Worm (Caenorhabditis elegans) whole organism, L4 larva: ENCODE measurements around the gene ceh-40.
A peak's percentile ranks its signal among the peaks of the same experiment; 100 is the strongest.

Experiments
- F26F4.8 ChIP-seq: fragments of 200-800 bp; sonication (Bioruptor generic); conservative IDR thresholded peaks from 2 replicates; pipeline ENCODE4 v1.3.6; 2022; ENCODE audit warnings: missing genetic modification characterization, missing compliant biosample characterization
- R02D3.7 ChIP-seq: fragments of 150-350 bp; sonication (generic microtip); optimal IDR thresholded peaks from 3 replicates; lab custom pipeline; 2014; ENCODE audit warnings: missing biosample characterization, missing genetic modification characterization
- T26A8.4 ChIP-seq: fragments of 200-800 bp; sonication (Bioruptor generic); IDR thresholded peaks from 2 replicates; pipeline ENCODE4 v1.3.6; 2022; ENCODE audit warnings: missing genetic modification characterization, missing compliant biosample characterization
- Y105C5A.15 ChIP-seq: fragments of 200-800 bp; sonication (Bioruptor generic); IDR thresholded peaks from 2 replicates; pipeline ENCODE4 v1.3.6; 2022; ENCODE audit warnings: missing genetic modification characterization, missing compliant biosample characterization
- aha-1 ChIP-seq: fragments of 150-350 bp; peaks from one replicate; lab custom pipeline; 2014; ENCODE audit warnings: missing biosample characterization, missing genetic modification characterization
- aly-2 ChIP-seq: sonication (generic microtip); optimal IDR thresholded peaks from 2 replicates; lab custom pipeline; 2018; ENCODE audit warnings: missing biosample characterization, missing genetic modification characterization
- arid-1 ChIP-seq: fragments of 200-800 bp; sonication (Bioruptor generic); conservative IDR thresholded peaks from 2 replicates; pipeline ENCODE4 v1.3.6; 2022; ENCODE audit warnings: missing genetic modification reagents, missing genetic modification characterization, missing compliant biosample characterization
- attf-4 ChIP-seq: sonication (generic microtip); optimal IDR thresholded peaks from 3 replicates; lab custom pipeline; 2017; ENCODE audit warnings: missing biosample characterization, missing genetic modification characterization
- ceh-20 ChIP-seq: fragments of 200-800 bp; sonication (Bioruptor generic); IDR thresholded peaks from 2 replicates; pipeline ENCODE4 v1.3.6; 2022; ENCODE audit warnings: missing genetic modification reagents, missing genetic modification characterization, missing compliant biosample characterization
- ceh-44 ChIP-seq: fragments of 200-800 bp; sonication (Bioruptor generic); IDR thresholded peaks from 2 replicates; pipeline ENCODE4 v1.3.6; 2022; ENCODE audit warnings: missing genetic modification reagents, missing genetic modification characterization, missing compliant biosample characterization
- ctbp-1 ChIP-seq: fragments of 200-800 bp; sonication (Bioruptor generic); IDR thresholded peaks from 2 replicates; pipeline ENCODE4 v1.3.6; 2022; ENCODE audit warnings: missing genetic modification reagents, missing genetic modification characterization, missing compliant biosample characterization
- dmd-6 ChIP-seq: fragments of 200-800 bp; sonication (Bioruptor generic); IDR thresholded peaks from 2 replicates; pipeline ENCODE4 v1.3.6; 2022; ENCODE audit warnings: missing genetic modification reagents, missing genetic modification characterization, missing compliant biosample characterization
- dmd-8 ChIP-seq: fragments of 200-800 bp; sonication (Bioruptor generic); IDR thresholded peaks from 2 replicates; pipeline ENCODE4 v1.3.6; 2022; ENCODE audit warnings: missing genetic modification characterization, missing compliant biosample characterization
- dmd-9 ChIP-seq: fragments of 200-800 bp; sonication (Bioruptor generic); IDR thresholded peaks from 2 replicates; pipeline ENCODE4 v1.3.6; 2022; ENCODE audit warnings: missing genetic modification reagents, missing genetic modification characterization, missing compliant biosample characterization
- dpl-1 ChIP-seq: fragments of 150-350 bp; optimal IDR thresholded peaks from 2 replicates; lab custom pipeline; 2014; ENCODE audit warnings: missing biosample characterization, missing genetic modification reagents, missing genetic modification characterization
- duxl-1 ChIP-seq: sonication (generic microtip); optimal IDR thresholded peaks from 2 replicates; lab custom pipeline; 2016; ENCODE audit warnings: mild to moderate bottlenecking, missing genetic modification characterization, moderate library complexity, missing compliant biosample characterization; ENCODE audit not compliant: poor library complexity
- dve-1 ChIP-seq: sonication (generic microtip); optimal IDR thresholded peaks from 2 replicates; lab custom pipeline; 2017; ENCODE audit warnings: antibody characterized with exemption, mild to moderate bottlenecking, missing genetic modification characterization, missing compliant biosample characterization; ENCODE audit not compliant: insufficient read depth
- egl-27 ChIP-seq: sonication (generic microtip); optimal IDR thresholded peaks from 3 replicates; lab custom pipeline; 2017; ENCODE audit warnings: missing biosample characterization, missing genetic modification reagents, missing genetic modification characterization
- egl-43 ChIP-seq: fragments of 200-800 bp; sonication (Bioruptor generic); IDR thresholded peaks from 2 replicates; pipeline ENCODE4 v1.3.6; 2022; ENCODE audit warnings: missing genetic modification reagents, missing genetic modification characterization, missing compliant biosample characterization
- fkh-10 ChIP-seq: fragments of 150-350 bp; optimal IDR thresholded peaks from 2 replicates; lab custom pipeline; 2014; ENCODE audit warnings: missing biosample characterization, missing genetic modification reagents, missing genetic modification characterization
- hif-1 ChIP-seq, 2 experiments: sonication (generic microtip); optimal IDR thresholded peaks; 2 replicates each; lab custom pipeline; 2016 to 2017; ENCODE audit warnings: missing compliant biosample characterization in 2 of 2, missing genetic modification characterization in 2 of 2, missing genetic modification reagents in 2 of 2, missing genotype in 2 of 2, mild to moderate bottlenecking in 1 of 2
- hlh-30 ChIP-seq: sonication (generic microtip); optimal IDR thresholded peaks from 2 replicates; lab custom pipeline; 2017; ENCODE audit warnings: antibody characterized with exemption, mild to moderate bottlenecking, missing genetic modification characterization, missing compliant biosample characterization; ENCODE audit not compliant: insufficient read depth
- hmg-1.1 ChIP-seq: fragments of 200-800 bp; sonication (Bioruptor generic); IDR thresholded peaks from 2 replicates; pipeline ENCODE4 v1.3.6; 2022; ENCODE audit warnings: missing genetic modification reagents, missing genetic modification characterization, missing compliant biosample characterization
- lim-7 ChIP-seq: fragments of 200-800 bp; sonication (Bioruptor generic); IDR thresholded peaks from 2 replicates; pipeline ENCODE4 v1.3.6; 2022; ENCODE audit warnings: missing genetic modification characterization, missing compliant biosample characterization
- lin-13 ChIP-seq: fragments of 150-350 bp; optimal IDR thresholded peaks from 2 replicates; lab custom pipeline; 2014; ENCODE audit warnings: missing biosample characterization, missing genetic modification reagents, missing genetic modification characterization
- lin-15B ChIP-seq: fragments of 150-350 bp; sonication (generic microtip); optimal IDR thresholded peaks from 3 replicates; lab custom pipeline; 2014; ENCODE audit warnings: missing biosample characterization, missing genetic modification characterization
- lir-3 ChIP-seq: sonication (generic microtip); optimal IDR thresholded peaks from 2 replicates; lab custom pipeline; 2016; ENCODE audit warnings: mild to moderate bottlenecking, missing genetic modification characterization, missing compliant biosample characterization
- madf-9 ChIP-seq: fragments of 200-800 bp; sonication (Bioruptor generic); conservative IDR thresholded peaks from 2 replicates; pipeline ENCODE4 v1.3.6; 2022; ENCODE audit warnings: missing genetic modification reagents, missing genetic modification characterization, missing compliant biosample characterization
- mdl-1 ChIP-seq, 2 experiments: fragments of 150-350 bp in 1 of 2; sonication (generic microtip) in 1 of 2; optimal IDR thresholded peaks; 2 replicates each; lab custom pipeline; 2014 to 2017; ENCODE audit warnings: missing biosample characterization in 2 of 2, missing genetic modification characterization in 2 of 2
- mep-1 ChIP-seq: fragments of 150-350 bp; sonication (generic microtip); optimal IDR thresholded peaks from 3 replicates; lab custom pipeline; 2014; ENCODE audit warnings: missing biosample characterization, missing genetic modification characterization
- nhr-10 ChIP-seq: fragments of 150-350 bp; optimal IDR thresholded peaks from 2 replicates; lab custom pipeline; 2014; ENCODE audit warnings: missing biosample characterization, missing genetic modification characterization
- nhr-111 ChIP-seq: fragments of 200-800 bp; sonication (Bioruptor generic); optimal IDR thresholded peaks from 2 replicates; lab custom pipeline; 2018; ENCODE audit warnings: mild to moderate bottlenecking, missing genetic modification characterization, missing compliant biosample characterization
- nhr-25 ChIP-seq: sonication (generic microtip); optimal IDR thresholded peaks from 2 replicates; lab custom pipeline; 2017; ENCODE audit warnings: missing genetic modification characterization, mild to moderate bottlenecking, missing compliant biosample characterization, antibody characterized with exemption, moderate library complexity, borderline replicate concordance; ENCODE audit not compliant: insufficient read depth
- nhr-41 ChIP-seq: fragments of 200-800 bp; sonication (Bioruptor generic); IDR thresholded peaks from 2 replicates; pipeline ENCODE4 v1.3.6; 2022; ENCODE audit warnings: missing genetic modification reagents, missing genetic modification characterization, missing compliant biosample characterization
- nhr-42 ChIP-seq: fragments of 200-800 bp; sonication (Bioruptor generic); IDR thresholded peaks from 2 replicates; pipeline ENCODE4 v1.3.6; 2022; ENCODE audit warnings: missing genetic modification characterization, missing compliant biosample characterization
- nhr-76 ChIP-seq: fragments of 150-350 bp; optimal IDR thresholded peaks from 2 replicates; lab custom pipeline; 2014; ENCODE audit warnings: missing biosample characterization, missing genetic modification characterization
- php-3 ChIP-seq: fragments of 200-800 bp; sonication (Bioruptor generic); IDR thresholded peaks from 2 replicates; pipeline ENCODE4 v1.3.6; 2022; ENCODE audit warnings: missing genetic modification reagents, missing genetic modification characterization, missing compliant biosample characterization
- rbr-2 ChIP-seq: sonication (generic microtip); optimal IDR thresholded peaks from 2 replicates; lab custom pipeline; 2016; ENCODE audit warnings: missing genotype, missing genetic modification characterization, missing compliant biosample characterization
- set-16 ChIP-seq: fragments of 200-800 bp; sonication (Bioruptor generic); IDR thresholded peaks from 2 replicates; pipeline ENCODE4 v1.3.6; 2022; ENCODE audit warnings: missing genetic modification reagents, missing genetic modification characterization, missing compliant biosample characterization
- skn-1 ChIP-seq: fragments of 150-350 bp; optimal IDR thresholded peaks from 2 replicates; lab custom pipeline; 2014; ENCODE audit warnings: missing biosample characterization, missing genetic modification characterization
- snpc-1.2 ChIP-seq: fragments of 200-800 bp; sonication (Bioruptor generic); IDR thresholded peaks from 2 replicates; pipeline ENCODE4 v1.3.6; 2022; ENCODE audit warnings: missing genetic modification reagents, missing genetic modification characterization, missing compliant biosample characterization
- spr-3 ChIP-seq: fragments of 200-800 bp; sonication (Bioruptor generic); optimal IDR thresholded peaks from 2 replicates; lab custom pipeline; 2018; ENCODE audit warnings: mild to moderate bottlenecking, missing genetic modification characterization, missing compliant biosample characterization
- tra-1 ChIP-seq: fragments of 200-800 bp; sonication (Bioruptor generic); IDR thresholded peaks from 2 replicates; pipeline ENCODE4 v1.3.6; 2022; ENCODE audit warnings: missing genetic modification reagents, missing genetic modification characterization, missing compliant biosample characterization
- unc-62 ChIP-seq, 3 experiments: fragments of 150-350 bp in 1 of 3; sonication (generic microtip); optimal IDR thresholded peaks in 2 of 3; peaks in 1 of 3; 1 replicate in 1 of 3; 2 replicates in 2 of 3; lab custom pipeline; 2014 to 2017; ENCODE audit warnings: missing biosample characterization in 3 of 3, missing genetic modification characterization in 3 of 3, missing genetic modification reagents in 3 of 3, missing genotype in 1 of 3
- zfp-2 ChIP-seq: sonication (generic microtip); optimal IDR thresholded peaks from 2 replicates; lab custom pipeline; 2016; ENCODE audit warnings: mild to moderate bottlenecking, missing genetic modification characterization, missing compliant biosample characterization
- zfp-3 ChIP-seq: fragments of 200-800 bp; sonication (Bioruptor generic); conservative IDR thresholded peaks from 2 replicates; pipeline ENCODE4 v1.3.6; 2022; ENCODE audit warnings: missing genetic modification reagents, missing genetic modification characterization, missing compliant biosample characterization
- zip-11 ChIP-seq: fragments of 200-800 bp; sonication (Bioruptor generic); IDR thresholded peaks from 2 replicates; pipeline ENCODE4 v1.3.6; 2022; ENCODE audit warnings: missing genetic modification characterization, missing compliant biosample characterization
- ztf-7 ChIP-seq: fragments of 150-350 bp; optimal IDR thresholded peaks from 2 replicates; lab custom pipeline; 2014; ENCODE audit warnings: missing biosample characterization, missing genetic modification characterization

Gene ceh-40

ce11 chrX:12320737-12321136 lies at the start of gene ceh-40:
Gene ceh-40, minus strand, starts transcription at chrX:12320777.
- TF ChIP-seq ceh-44 (GFP tag; lab: Robert Waterston, UW) (no peak), unc-62 (GFP tag; optimal IDR thresholded peaks at IDR 0.05 in 1 of 2; lab: Kevin White, UChicago) (peak in 1 of 2 experiments; percentile 48), unc-62 (tag; optimal IDR thresholded peaks at IDR 0.05; lab: Kevin White, UChicago) (no peak)

- TF ChIP-seq lir-3 (tag; lab: Kevin White, UChicago), result no peak
- 0 out of 2 replicates have a peak, but pooled peaks have one; percentile 41 for TF ChIP-seq nhr-42 (GFP tag; lab: Robert Waterston, UW)
- TF ChIP-seq madf-9 (GFP tag; lab: Robert Waterston, UW), result peak; percentile 55; the same call in 1 of the 2 replicates
- TF ChIP-seq ceh-20, result 0 out of 2 replicates have a peak, but pooled peaks have one; percentile 33
- TF ChIP-seq snpc-1.2 (GFP tag; lab: Robert Waterston, UW), result peak; percentile 84
- TF ChIP-seq T26A8.4, result no peak; the same call in 1 of the 2 replicates
- peak; percentile 55 for TF ChIP-seq dmd-6
- peak in 1 of 2 experiments; percentile 27 for TF ChIP-seq hif-1 (tag; optimal IDR thresholded peaks at IDR 0.05; lab: Kevin White, UChicago)
- TF ChIP-seq F26F4.8 (GFP tag; lab: Robert Waterston, UW), result no peak
- no peak for TF ChIP-seq zip-11 (GFP tag; lab: Robert Waterston, UW)
- TF ChIP-seq spr-3 (GFP tag; lab: Kevin White, UChicago), result no peak
- TF ChIP-seq egl-27 (tag; lab: Kevin White, UChicago), result no peak
- TF ChIP-seq dve-1 (tag; lab: Kevin White, UChicago), result no peak
- no peak for TF ChIP-seq set-16 (GFP tag; lab: Robert Waterston, UW)
- TF ChIP-seq nhr-76, result no peak
- peak; percentile 24; the same call in 1 of the 2 replicates for TF ChIP-seq tra-1 (GFP tag; lab: Robert Waterston, UW)
- TF ChIP-seq lim-7, result peak; percentile 88
- peak; percentile 65 for TF ChIP-seq mep-1 (tag; lab: Kevin White, UChicago)
- peak; percentile 81 for TF ChIP-seq duxl-1
- peak; percentile 68; the same call in 1 of the 2 replicates for TF ChIP-seq ctbp-1
- no peak for TF ChIP-seq fkh-10 (GFP tag; lab: Kevin White, UChicago)
- peak; percentile 49 for TF ChIP-seq hlh-30 (tag; lab: Kevin White, UChicago)
- no peak for TF ChIP-seq R02D3.7 (tag; lab: Kevin White, UChicago)
- TF ChIP-seq dpl-1 (GFP tag; lab: Kevin White, UChicago), result no peak
- no peak for TF ChIP-seq attf-4 (tag; lab: Kevin White, UChicago)
- TF ChIP-seq Y105C5A.15 (GFP tag; lab: Robert Waterston, UW), result 0 out of 2 replicates have a peak, but pooled peaks have one; percentile 55
- no peak for TF ChIP-seq lin-15B (tag; lab: Kevin White, UChicago)
- peak; percentile 64; the same call in 1 of the 2 replicates for TF ChIP-seq dmd-8 (GFP tag; lab: Robert Waterston, UW)
- peak; percentile 13 for TF ChIP-seq lin-13 (GFP tag; lab: Kevin White, UChicago)
- TF ChIP-seq dmd-9, result peak; percentile 60; the same call in 1 of the 2 replicates
- TF ChIP-seq mdl-1 (tag; optimal IDR thresholded peaks at IDR 0.05; lab: Kevin White, UChicago), result peak in 1 of 2 experiments; percentile 72
- no peak for TF ChIP-seq nhr-25 (tag; lab: Kevin White, UChicago)
- TF ChIP-seq zfp-3 (GFP tag; lab: Robert Waterston, UW), result no peak
- TF ChIP-seq nhr-10 (tag; lab: Kevin White, UChicago), result no peak
- no peak for TF ChIP-seq skn-1 (tag; lab: Kevin White, UChicago)
- TF ChIP-seq egl-43, result peak; percentile 82
- peak; percentile 65; the same call in 1 of the 2 replicates for TF ChIP-seq php-3 (GFP tag; lab: Robert Waterston, UW)
- TF ChIP-seq nhr-41 (GFP tag; lab: Robert Waterston, UW), result peak; percentile 82; the same call in 1 of the 2 replicates
- TF ChIP-seq rbr-2 (tag; lab: Kevin White, UChicago), result peak; percentile 30
- TF ChIP-seq aly-2 (tag; lab: Kevin White, UChicago), result no peak
- peak; percentile 73 for TF ChIP-seq arid-1
- peak; percentile 59 for TF ChIP-seq ztf-7 (tag; lab: Kevin White, UChicago)
- TF ChIP-seq nhr-111, result no peak
- TF ChIP-seq hmg-1.1, result peak; percentile 90
- peak; percentile 94 for TF ChIP-seq aha-1 (tag; lab: Kevin White, UChicago)
- TF ChIP-seq zfp-2 (tag; lab: Kevin White, UChicago), result no peak
These were observed 46.9 kb upstream of the ceh-40 start for ce11 chrX:12367498-12367897.
